Worm (Caenorhabditis elegans) whole organism, L2 larva: ENCODE data around the gene F58G1.7.

ENCODE experiments used
- ZK546.5 ChIP-seq: sonication (generic microtip); optimal IDR thresholded peaks from 2 replicates; lab custom pipeline; 2017; ENCODE audit warnings: missing biosample characterization, missing genetic modification characterization
- aly-2 ChIP-seq: fragments of 150-350 bp; optimal IDR thresholded peaks from 2 replicates; lab custom pipeline; 2014; ENCODE audit warnings: missing biosample characterization, missing genetic modification characterization
- lin-13 ChIP-seq: fragments of 150-350 bp; optimal IDR thresholded peaks from 2 replicates; lab custom pipeline; 2014; ENCODE audit warnings: missing biosample characterization, missing genetic modification reagents, missing genetic modification characterization
- lin-39 ChIP-seq: fragments of 150-350 bp; optimal IDR thresholded peaks from 2 replicates; lab custom pipeline; 2014; ENCODE audit warnings: missing biosample characterization, missing genetic modification reagents, missing genetic modification characterization
- mdl-1 ChIP-seq, 2 experiments: fragments of 150-350 bp in 1 of 2; sonication (generic microtip) in 1 of 2; optimal IDR thresholded peaks; 2 replicates each; lab custom pipeline; 2017; ENCODE audit warnings: missing biosample characterization in 2 of 2, missing genetic modification characterization in 2 of 2
- nhr-10 ChIP-seq: sonication (generic microtip); optimal IDR thresholded peaks from 2 replicates; lab custom pipeline; 2017; ENCODE audit warnings: missing biosample characterization, missing genetic modification characterization
- unc-62 ChIP-seq: fragments of 150-350 bp; optimal IDR thresholded peaks from 2 replicates; lab custom pipeline; 2014; ENCODE audit warnings: missing biosample characterization, missing genetic modification reagents, missing genetic modification characterization
- ztf-11 ChIP-seq: sonication (generic microtip); optimal IDR thresholded peaks from 2 replicates; lab custom pipeline; 2017; ENCODE audit warnings: missing biosample characterization, missing genetic modification characterization

ce11 chrII:12990191-12990590 is 42.1 kb upstream of the F58G1.7 start:
- no peak for TF ChIP-seq ZK546.5
- TF ChIP-seq unc-62, result no peak
- no peak for TF ChIP-seq lin-39 (tag; lab: Kevin White, UChicago)
- TF ChIP-seq aly-2 (tag; lab: Kevin White, UChicago), result no peak
- TF ChIP-seq ztf-11 (tag; lab: Kevin White, UChicago), result no peak
- TF ChIP-seq nhr-10 (tag; lab: Kevin White, UChicago), result no peak
- TF ChIP-seq mdl-1 (tag; optimal IDR thresholded peaks at IDR 0.05; lab: Kevin White, UChicago), result no peak
- TF ChIP-seq lin-13 (GFP tag; lab: Kevin White, UChicago), result no peak
